Fruit fly (Drosophila melanogaster) whole organism, embryonic: Measurements from ENCODE around the gene ss.

Experiments
- CG11504 ChIP-seq: fragments of 200-800 bp; sonication (Bioruptor generic); optimal IDR thresholded peaks from 3 replicates; lab custom pipeline; 2019; ENCODE audit warnings: missing biosample characterization, mild to moderate bottlenecking, missing genetic modification characterization, moderate library complexity
- CG13424 ChIP-seq: fragments of 200-800 bp; sonication (Bioruptor generic); optimal IDR thresholded peaks from 2 replicates; lab custom pipeline; 2019; ENCODE audit warnings: missing biosample characterization, mild to moderate bottlenecking, missing genetic modification characterization, moderate library complexity
- CG8281 ChIP-seq: fragments of 200-800 bp; sonication (Bioruptor generic); optimal IDR thresholded peaks from 2 replicates; lab custom pipeline; 2018; ENCODE audit warnings: missing biosample characterization, mild to moderate bottlenecking, missing genetic modification characterization, moderate library complexity
- CG9609 ChIP-seq: fragments of 200-800 bp; sonication (Bioruptor generic); optimal IDR thresholded peaks from 3 replicates; lab custom pipeline; 2016; ENCODE audit warnings: missing biosample characterization, missing genetic modification characterization
- CG9727 ChIP-seq: fragments of 200-800 bp; sonication (Bioruptor generic); optimal IDR thresholded peaks from 3 replicates; lab custom pipeline; 2017; ENCODE audit warnings: missing biosample characterization, mild to moderate bottlenecking, missing genetic modification characterization
- Lhr ChIP-seq: fragments of 200-800 bp; sonication (Bioruptor generic); optimal IDR thresholded peaks from 3 replicates; lab custom pipeline; 2017; ENCODE audit warnings: mild to moderate bottlenecking, missing biosample characterization, missing genetic modification reagents, missing genetic modification characterization
- amos ChIP-seq: fragments of 200-800 bp; sonication (Bioruptor generic); IDR thresholded peaks from 2 replicates; pipeline ENCODE4 v1.3.6; 2022; ENCODE audit warnings: missing biosample characterization, missing genetic modification characterization; ENCODE audit not compliant: partially characterized antibody
- crc ChIP-seq: fragments of 200-800 bp; sonication (Bioruptor generic); optimal IDR thresholded peaks from 2 replicates; lab custom pipeline; 2016; ENCODE audit warnings: missing biosample characterization, missing genetic modification characterization

DNA sequence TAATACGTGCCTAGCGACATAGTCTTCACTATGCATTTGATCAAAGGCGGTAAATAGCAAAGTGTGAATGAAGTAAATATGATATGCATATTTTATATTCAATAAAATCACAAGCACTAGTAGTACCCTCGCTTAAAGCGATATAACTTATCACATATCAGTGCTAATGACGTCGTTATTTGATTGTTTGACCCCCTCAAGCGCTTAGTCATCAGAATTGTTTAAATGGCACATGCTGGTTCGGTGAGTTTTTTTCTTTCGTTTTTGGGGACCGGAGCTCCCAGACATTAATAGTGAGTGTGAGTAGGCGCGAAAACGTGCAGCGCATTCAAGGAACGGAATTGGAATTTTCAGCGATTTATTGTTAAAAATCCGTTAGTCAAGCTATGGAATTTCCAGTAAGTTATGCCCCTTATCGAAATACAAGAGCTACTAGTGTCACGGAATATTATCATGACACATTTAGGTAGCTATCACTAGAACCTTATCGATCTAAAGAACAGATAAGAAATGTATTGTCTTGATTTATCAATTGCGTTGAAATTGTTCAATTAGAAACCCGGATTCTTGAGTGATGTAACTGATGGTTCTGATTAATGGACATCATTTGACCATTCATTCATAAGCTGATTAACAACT, 55.7 kb downstream of the ss start:
- no peak for TF ChIP-seq Lhr (GFP tag; lab: Kevin White, UChicago)
- TF ChIP-seq crc: no peak
- TF ChIP-seq CG8281: no peak
- no peak for TF ChIP-seq CG9727 (GFP tag; lab: Kevin White, UChicago)
- no peak for TF ChIP-seq amos (GFP tag; lab: Robert Waterston, UW)
- no peak for TF ChIP-seq CG11504 (tag; lab: Kevin White, UChicago)
- no peak for TF ChIP-seq CG9609
- TF ChIP-seq CG13424 (tag; lab: Kevin White, UChicago): no peak
